Worm (Caenorhabditis elegans) whole organism, L4 larva: Measurements from ENCODE around the gene Y39A1A.17.
A peak's percentile ranks its signal among the peaks of the same experiment; 100 is the strongest.

Experiments
- R02D3.7 ChIP-seq: fragments of 150-350 bp; sonication (generic microtip); optimal IDR thresholded peaks from 3 replicates; lab custom pipeline; 2014; ENCODE audit warnings: missing biosample characterization, missing genetic modification characterization
- T20F7.1 ChIP-seq: fragments of 200-800 bp; sonication (Bioruptor generic); optimal IDR thresholded peaks from 2 replicates; lab custom pipeline; 2018; ENCODE audit warnings: mild to moderate bottlenecking, missing genetic modification characterization, missing compliant biosample characterization
- Y48G9A.11 ChIP-seq: fragments of 200-800 bp; sonication (Bioruptor generic); IDR thresholded peaks from 2 replicates; pipeline ENCODE4 v1.3.6; 2022; ENCODE audit warnings: missing genetic modification reagents, missing genetic modification characterization, missing compliant biosample characterization
- aha-1 ChIP-seq: fragments of 150-350 bp; peaks from one replicate; lab custom pipeline; 2014; ENCODE audit warnings: missing biosample characterization, missing genetic modification characterization
- ama-1 ChIP-seq: fragments of 150-350 bp; optimal IDR thresholded peaks from 2 replicates; lab custom pipeline; 2014; ENCODE audit warnings: inconsistent platforms, mixed read lengths
- attf-4 ChIP-seq: sonication (generic microtip); optimal IDR thresholded peaks from 3 replicates; lab custom pipeline; 2017; ENCODE audit warnings: missing biosample characterization, missing genetic modification characterization
- ceh-82 ChIP-seq: sonication (generic microtip); optimal IDR thresholded peaks from 2 replicates; lab custom pipeline; 2017; ENCODE audit warnings: missing biosample characterization, missing genetic modification characterization
- daf-19 ChIP-seq: fragments of 200-800 bp; sonication (Bioruptor generic); conservative IDR thresholded peaks from 2 replicates; pipeline ENCODE4 v1.3.6; 2022; ENCODE audit warnings: missing genetic modification characterization, missing compliant biosample characterization
- daf-8 ChIP-seq: fragments of 200-800 bp; sonication (Bioruptor generic); IDR thresholded peaks from 2 replicates; pipeline ENCODE4 v1.3.6; 2022; ENCODE audit warnings: missing genetic modification characterization, missing compliant biosample characterization
- dpl-1 ChIP-seq: fragments of 150-350 bp; optimal IDR thresholded peaks from 2 replicates; lab custom pipeline; 2014; ENCODE audit warnings: missing biosample characterization, missing genetic modification reagents, missing genetic modification characterization
- egl-43 ChIP-seq: fragments of 200-800 bp; sonication (Bioruptor generic); IDR thresholded peaks from 2 replicates; pipeline ENCODE4 v1.3.6; 2022; ENCODE audit warnings: missing genetic modification reagents, missing genetic modification characterization, missing compliant biosample characterization
- gei-8 ChIP-seq: fragments of 200-800 bp; sonication (Bioruptor generic); optimal IDR thresholded peaks from 2 replicates; lab custom pipeline; 2018; ENCODE audit warnings: mild to moderate bottlenecking, missing genetic modification characterization, missing compliant biosample characterization
- hif-1 ChIP-seq, 2 experiments: sonication (generic microtip); optimal IDR thresholded peaks; 2 replicates each; lab custom pipeline; 2016 to 2017; ENCODE audit warnings: missing compliant biosample characterization in 2 of 2, missing genetic modification characterization in 2 of 2, missing genetic modification reagents in 2 of 2, missing genotype in 2 of 2, mild to moderate bottlenecking in 1 of 2
- hlh-30 ChIP-seq: sonication (generic microtip); optimal IDR thresholded peaks from 2 replicates; lab custom pipeline; 2017; ENCODE audit warnings: antibody characterized with exemption, mild to moderate bottlenecking, missing genetic modification characterization, missing compliant biosample characterization; ENCODE audit not compliant: insufficient read depth
- lin-29 ChIP-seq: fragments of 200-800 bp; sonication (Bioruptor generic); IDR thresholded peaks from 2 replicates; pipeline ENCODE4 v1.3.6; 2022; ENCODE audit warnings: missing genetic modification reagents, missing genetic modification characterization, missing compliant biosample characterization
- lin-38 ChIP-seq: fragments of 200-800 bp; sonication (Bioruptor generic); IDR thresholded peaks from 2 replicates; pipeline ENCODE4 v1.3.6; 2022; ENCODE audit warnings: missing genetic modification reagents, missing genetic modification characterization, missing compliant biosample characterization
- mes-2 ChIP-seq: sonication (generic microtip); optimal IDR thresholded peaks from 2 replicates; lab custom pipeline; 2016; ENCODE audit warnings: missing genotype, mild to moderate bottlenecking, missing genetic modification characterization, missing compliant biosample characterization; ENCODE audit not compliant: poor library complexity, severe bottlenecking
- nhr-10 ChIP-seq: fragments of 150-350 bp; optimal IDR thresholded peaks from 2 replicates; lab custom pipeline; 2014; ENCODE audit warnings: missing biosample characterization, missing genetic modification characterization
- nhr-28 ChIP-seq: fragments of 150-350 bp; optimal IDR thresholded peaks from 2 replicates; lab custom pipeline; 2014; ENCODE audit warnings: missing biosample characterization, missing genetic modification characterization
- nhr-41 ChIP-seq: fragments of 200-800 bp; sonication (Bioruptor generic); IDR thresholded peaks from 2 replicates; pipeline ENCODE4 v1.3.6; 2022; ENCODE audit warnings: missing genetic modification reagents, missing genetic modification characterization, missing compliant biosample characterization
- nhr-76 ChIP-seq: fragments of 150-350 bp; optimal IDR thresholded peaks from 2 replicates; lab custom pipeline; 2014; ENCODE audit warnings: missing biosample characterization, missing genetic modification characterization
- spr-3 ChIP-seq: fragments of 200-800 bp; sonication (Bioruptor generic); optimal IDR thresholded peaks from 2 replicates; lab custom pipeline; 2018; ENCODE audit warnings: mild to moderate bottlenecking, missing genetic modification characterization, missing compliant biosample characterization
- tra-1 ChIP-seq: fragments of 200-800 bp; sonication (Bioruptor generic); IDR thresholded peaks from 2 replicates; pipeline ENCODE4 v1.3.6; 2022; ENCODE audit warnings: missing genetic modification reagents, missing genetic modification characterization, missing compliant biosample characterization
- unc-62 ChIP-seq, 3 experiments: fragments of 150-350 bp in 1 of 3; sonication (generic microtip); optimal IDR thresholded peaks in 2 of 3; peaks in 1 of 3; 1 replicate in 1 of 3; 2 replicates in 2 of 3; lab custom pipeline; 2014 to 2017; ENCODE audit warnings: missing biosample characterization in 3 of 3, missing genetic modification characterization in 3 of 3, missing genetic modification reagents in 3 of 3, missing genotype in 1 of 3
- vab-7 ChIP-seq: fragments of 200-800 bp; sonication (Bioruptor generic); IDR thresholded peaks from 2 replicates; pipeline ENCODE4 v1.3.6; 2022; ENCODE audit warnings: missing genetic modification reagents, missing genetic modification characterization, missing compliant biosample characterization
- zip-11 ChIP-seq: fragments of 200-800 bp; sonication (Bioruptor generic); IDR thresholded peaks from 2 replicates; pipeline ENCODE4 v1.3.6; 2022; ENCODE audit warnings: missing genetic modification characterization, missing compliant biosample characterization
- zip-2 ChIP-seq: fragments of 150-350 bp; optimal IDR thresholded peaks from 2 replicates; lab custom pipeline; 2014; ENCODE audit warnings: missing biosample characterization, missing genetic modification characterization

Gene Y39A1A.17

ce11 chrIII:10704499-10704898 is 13.6 kb upstream of the Y39A1A.17 start:
- peak in 1 of 2 experiments; percentile 95 for TF ChIP-seq unc-62 (GFP tag; optimal IDR thresholded peaks at IDR 0.05 in 1 of 2; lab: Kevin White, UChicago)
- no peak for TF ChIP-seq unc-62 (tag; optimal IDR thresholded peaks at IDR 0.05; lab: Kevin White, UChicago)
- no peak for TF ChIP-seq hif-1 (tag; optimal IDR thresholded peaks at IDR 0.05; lab: Kevin White, UChicago)
- TF ChIP-seq ceh-82 = no peak

ce11 chrIII:10703833-10704232 is 12.9 kb upstream of the Y39A1A.17 start:
- peak; percentile 88 for TF ChIP-seq aha-1
- no peak for TF ChIP-seq vab-7 (GFP tag; lab: Robert Waterston, UW)

- TF ChIP-seq R02D3.7 (tag; lab: Kevin White, UChicago) (no peak), Y48G9A.11 (GFP tag; lab: Robert Waterston, UW) (no peak), lin-29 (GFP tag; lab: Robert Waterston, UW) (no peak), zip-2 (tag; lab: Kevin White, UChicago) (no peak)
These were observed 11.9 kb upstream of the Y39A1A.17 start for ce11 chrIII:10702805-10703204.

ce11 chrIII:10700460-10700859 is 9.5 kb upstream of the Y39A1A.17 start, which contains the start of gene Y39A1A.20:
Gene Y39A1A.20 (minus strand): TSS chrIII:10700560.
- TF ChIP-seq lin-38 (GFP tag; lab: Robert Waterston, UW) (no peak), aha-1 (peak; percentile 83), gei-8 (GFP tag; lab: Kevin White, UChicago) (no peak), nhr-10 (tag; lab: Kevin White, UChicago) (no peak)

DNA sequence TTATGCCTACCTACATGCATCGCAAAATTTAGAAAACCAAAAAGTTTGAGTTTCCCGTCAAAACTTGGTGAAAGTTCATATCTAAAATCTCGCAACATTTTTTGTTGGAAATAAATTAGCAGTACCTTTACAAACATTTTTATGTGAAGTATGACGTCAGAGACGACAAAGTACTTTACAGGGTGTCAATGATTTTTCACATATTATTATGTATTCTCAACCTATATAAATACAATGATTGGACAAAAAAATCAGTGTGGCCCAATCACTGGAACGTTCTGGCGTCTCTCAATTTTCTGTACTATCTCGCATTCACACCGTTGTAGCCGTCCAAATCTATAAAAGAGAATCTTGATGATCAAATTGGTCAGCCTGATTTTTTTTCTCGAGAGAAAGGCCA is 3.4 kb upstream of the Y39A1A.17 start, which contains the start of the genes Y39A1A.18 and fmo-3:
TSS of gene Y39A1A.18 (minus strand) at position 192 of the 400 bp plus-strand sequence.
TSS of gene fmo-3 (plus strand) at position 388 of the 400 bp plus-strand sequence.
- TF ChIP-seq nhr-28 (tag; lab: Kevin White, UChicago) (peak; percentile 38), ama-1 (no peak)

- TF ChIP-seq nhr-76 (tag; lab: Kevin White, UChicago) = no peak
- TF ChIP-seq daf-19 (GFP tag; lab: Robert Waterston, UW) = no peak
- TF ChIP-seq spr-3 = no peak
- no peak for TF ChIP-seq tra-1 (GFP tag; lab: Robert Waterston, UW)
- TF ChIP-seq aha-1 = peak; percentile 64
- no peak for TF ChIP-seq attf-4 (tag; lab: Kevin White, UChicago)
These were observed 1.9 kb downstream of the Y39A1A.17 start, which contains the start of gene Y39A1A.31 for ce11 chrIII:10689057-10689456. Gene Y39A1A.31 (minus strand): TSS chrIII:10689157.

- TF ChIP-seq hlh-30 (tag; lab: Kevin White, UChicago) (no peak), egl-43 (GFP tag; lab: Robert Waterston, UW) (no peak), dpl-1 (GFP tag; lab: Kevin White, UChicago) (no peak), Y48G9A.11 (GFP tag; lab: Robert Waterston, UW) (no peak), mes-2 (no peak), R02D3.7 (tag; lab: Kevin White, UChicago) (no peak), nhr-41 (no peak), daf-8 (GFP tag; lab: Robert Waterston, UW) (no peak), zip-11 (GFP tag; lab: Robert Waterston, UW) (no peak), daf-19 (GFP tag; lab: Robert Waterston, UW) (no peak)
These were observed 11.9 kb downstream of the Y39A1A.17 start, which contains the start of gene Y39A1A.16 for ce11 chrIII:10678971-10679370. Gene Y39A1A.16 (plus strand): TSS chrIII:10679271.

DNA sequence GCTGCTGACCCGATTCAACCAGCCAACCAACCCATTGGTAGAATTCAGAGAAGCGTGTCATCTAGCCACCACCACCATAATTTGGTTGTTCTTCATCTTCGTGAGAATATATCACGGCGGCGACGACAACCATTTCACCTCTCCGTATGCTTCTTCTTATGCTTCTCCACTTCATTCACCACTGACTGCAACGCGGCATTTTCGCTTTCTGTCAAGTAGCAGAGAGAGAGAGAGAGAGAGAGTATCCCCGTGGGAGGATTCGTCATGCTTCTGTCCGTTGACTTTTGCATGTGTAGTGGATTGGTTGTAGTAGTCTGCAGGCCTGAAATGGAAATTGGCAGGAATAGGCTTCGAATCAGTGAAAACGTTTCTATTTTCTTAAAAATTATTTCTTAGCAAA is 19.0 kb downstream of the Y39A1A.17 start:
- peak in 1 of 2 experiments; percentile 40 for TF ChIP-seq unc-62 (GFP tag; optimal IDR thresholded peaks at IDR 0.05 in 1 of 2; lab: Kevin White, UChicago)
- no peak for TF ChIP-seq unc-62 (tag; optimal IDR thresholded peaks at IDR 0.05; lab: Kevin White, UChicago)
- no peak for TF ChIP-seq T20F7.1 (GFP tag; lab: Kevin White, UChicago)
- peak; percentile 5 for TF ChIP-seq hlh-30 (tag; lab: Kevin White, UChicago)
- TF ChIP-seq aha-1 = peak; percentile 24
